Worm (Caenorhabditis elegans) whole organism, young adult: ENCODE measurements around the gene cdh-1.

Experiments used
- C06A6.2 ChIP-seq: fragments of 200-800 bp; sonication (Bioruptor generic); conservative IDR thresholded peaks from 2 replicates; pipeline ENCODE4 v1.3.6; 2022; ENCODE audit warnings: missing genetic modification characterization, missing compliant biosample characterization
- C17E4.6 ChIP-seq: fragments of 200-800 bp; sonication (Bioruptor generic); IDR thresholded peaks from 2 replicates; pipeline ENCODE4 v1.3.6; 2022; ENCODE audit warnings: missing genetic modification reagents, missing genetic modification characterization, missing compliant biosample characterization
- D2030.7 ChIP-seq: fragments of 200-800 bp; sonication (Bioruptor generic); IDR thresholded peaks from 2 replicates; pipeline ENCODE4 v1.3.6; 2022; ENCODE audit warnings: missing genetic modification reagents, missing genetic modification characterization, missing compliant biosample characterization
- F10E7.11 ChIP-seq: sonication (generic microtip); optimal IDR thresholded peaks from 2 replicates; lab custom pipeline; 2017; ENCODE audit warnings: mild to moderate bottlenecking, missing genetic modification characterization, moderate library complexity, missing compliant biosample characterization
- F23B12.7 ChIP-seq: sonication (generic microtip); optimal IDR thresholded peaks from 2 replicates; lab custom pipeline; 2017; ENCODE audit warnings: missing genetic modification characterization, mild to moderate bottlenecking, missing compliant biosample characterization, antibody characterized with exemption, moderate library complexity; ENCODE audit not compliant: insufficient read depth
- F57C9.4 ChIP-seq: sonication (generic microtip); optimal IDR thresholded peaks from 2 replicates; lab custom pipeline; 2017; ENCODE audit warnings: mild to moderate bottlenecking, missing genetic modification characterization, missing compliant biosample characterization
- Y56A3A.18 ChIP-seq: fragments of 200-800 bp; sonication (Bioruptor generic); IDR thresholded peaks from 2 replicates; pipeline ENCODE4 v1.3.6; 2022; ENCODE audit warnings: missing genetic modification reagents, missing genetic modification characterization, missing compliant biosample characterization
- Y67H2A.10 ChIP-seq: fragments of 200-800 bp; sonication (Bioruptor generic); conservative IDR thresholded peaks from 2 replicates; pipeline ENCODE4 v1.3.6; 2022; ENCODE audit warnings: missing genetic modification reagents, missing genetic modification characterization, missing compliant biosample characterization
- Y79H2A.3 ChIP-seq: fragments of 200-800 bp; sonication (Bioruptor generic); conservative IDR thresholded peaks from 2 replicates; pipeline ENCODE4 v1.3.6; 2022; ENCODE audit warnings: missing genetic modification reagents, missing genetic modification characterization, missing compliant biosample characterization
- atf-7 ChIP-seq: sonication (generic microtip); optimal IDR thresholded peaks from 2 replicates; lab custom pipeline; 2017; ENCODE audit warnings: mild to moderate bottlenecking, missing genetic modification characterization, missing compliant biosample characterization
- attf-5 ChIP-seq: fragments of 200-800 bp; sonication (Bioruptor generic); optimal IDR thresholded peaks from 2 replicates; lab custom pipeline; 2018; ENCODE audit warnings: mild to moderate bottlenecking, missing genetic modification characterization, missing compliant biosample characterization
- attf-6 ChIP-seq: fragments of 200-800 bp; sonication (Bioruptor generic); IDR thresholded peaks from 2 replicates; pipeline ENCODE4 v1.3.6; 2022; ENCODE audit warnings: missing genetic modification reagents, missing genetic modification characterization, missing compliant biosample characterization
- bed-1 ChIP-seq: fragments of 200-800 bp; sonication (Bioruptor generic); IDR thresholded peaks from 2 replicates; pipeline ENCODE4 v1.3.6; 2022; ENCODE audit warnings: missing genetic modification reagents, missing genetic modification characterization, missing compliant biosample characterization
- bed-2 ChIP-seq: fragments of 200-800 bp; sonication (Bioruptor generic); IDR thresholded peaks from 2 replicates; pipeline ENCODE4 v1.3.6; 2022; ENCODE audit warnings: missing genetic modification reagents, missing genetic modification characterization, missing compliant biosample characterization
- cebp-1 ChIP-seq, 2 experiments: fragments of 200-800 bp in 1 of 2; sonication (Bioruptor generic) in 1 of 2; sonication (generic microtip) in 1 of 2; IDR thresholded peaks in 1 of 2; optimal IDR thresholded peaks in 1 of 2; 2 replicates each; pipeline versions ENCODE4 v1.3.6 to Lab custom; 2017 to 2022; ENCODE audit warnings: missing compliant biosample characterization in 2 of 2, missing genetic modification characterization in 2 of 2, mild to moderate bottlenecking in 1 of 2, missing genetic modification reagents in 1 of 2, moderate library complexity in 1 of 2
- dox-1 ChIP-seq: fragments of 200-800 bp; sonication (Bioruptor generic); IDR thresholded peaks from 2 replicates; pipeline ENCODE4 v1.3.6; 2022; ENCODE audit warnings: missing genetic modification reagents, missing genetic modification characterization, missing compliant biosample characterization
- egl-18 ChIP-seq: fragments of 200-800 bp; sonication (Bioruptor generic); IDR thresholded peaks from 2 replicates; pipeline ENCODE4 v1.3.6; 2022; ENCODE audit warnings: missing genetic modification reagents, missing genetic modification characterization, missing compliant biosample characterization
- hlh-12 ChIP-seq: sonication (generic microtip); optimal IDR thresholded peaks from 2 replicates; lab custom pipeline; 2016; ENCODE audit warnings: missing genetic modification characterization, missing compliant biosample characterization
- hmg-20 ChIP-seq: fragments of 200-800 bp; sonication (Bioruptor generic); IDR thresholded peaks from 2 replicates; pipeline ENCODE4 v1.3.6; 2022; ENCODE audit warnings: missing genetic modification reagents, missing genetic modification characterization, missing compliant biosample characterization
- hrde-1 ChIP-seq: sonication (generic microtip); optimal IDR thresholded peaks from 2 replicates; lab custom pipeline; 2016; ENCODE audit warnings: missing genetic modification characterization, mild to moderate bottlenecking, missing compliant biosample characterization, moderate library complexity, missing genotype, missing genetic modification reagents, borderline replicate concordance
- let-526 ChIP-seq: fragments of 200-800 bp; sonication (Bioruptor generic); IDR thresholded peaks from 2 replicates; pipeline ENCODE4 v1.3.6; 2022; ENCODE audit warnings: missing genetic modification reagents, missing genetic modification characterization, missing compliant biosample characterization
- let-607 ChIP-seq, 2 experiments: fragments of 200-800 bp in 1 of 2; sonication (Bioruptor generic) in 1 of 2; sonication (generic microtip) in 1 of 2; optimal IDR thresholded peaks; 2 replicates each; lab custom pipeline; 2016 to 2018; ENCODE audit warnings: mild to moderate bottlenecking in 2 of 2, missing compliant biosample characterization in 2 of 2, missing genetic modification characterization in 2 of 2, moderate library complexity in 2 of 2, missing genotype in 1 of 2
- lin-26 ChIP-seq: fragments of 200-800 bp; sonication (Bioruptor generic); IDR thresholded peaks from 2 replicates; pipeline ENCODE4 v1.3.6; 2022; ENCODE audit warnings: missing genetic modification reagents, missing genetic modification characterization, missing compliant biosample characterization
- lin-40 ChIP-seq: sonication (generic microtip); optimal IDR thresholded peaks from 2 replicates; lab custom pipeline; 2016; ENCODE audit warnings: missing genetic modification characterization, mild to moderate bottlenecking, missing compliant biosample characterization, missing genotype, missing genetic modification reagents
- lsl-1 ChIP-seq: fragments of 200-800 bp; sonication (Bioruptor generic); optimal IDR thresholded peaks from 2 replicates; lab custom pipeline; 2018; ENCODE audit warnings: mild to moderate bottlenecking, missing genetic modification characterization, moderate library complexity, missing compliant biosample characterization
- lsy-27 ChIP-seq: sonication (generic microtip); optimal IDR thresholded peaks from 2 replicates; lab custom pipeline; 2017; ENCODE audit warnings: missing genetic modification characterization, mild to moderate bottlenecking, missing compliant biosample characterization, antibody characterized with exemption, missing genotype, borderline replicate concordance; ENCODE audit not compliant: insufficient read depth
- mcd-1 ChIP-seq: fragments of 200-800 bp; sonication (Bioruptor generic); IDR thresholded peaks from 2 replicates; pipeline ENCODE4 v1.3.6; 2022; ENCODE audit warnings: missing genetic modification reagents, missing genetic modification characterization, missing compliant biosample characterization
- nfya-2 ChIP-seq: fragments of 200-800 bp; sonication (Bioruptor generic); IDR thresholded peaks from 2 replicates; pipeline ENCODE4 v1.3.6; 2022; ENCODE audit warnings: missing genetic modification reagents, missing genetic modification characterization, missing compliant biosample characterization
- nhr-80 ChIP-seq: sonication (generic microtip); optimal IDR thresholded peaks from 2 replicates; lab custom pipeline; 2016; ENCODE audit warnings: missing genetic modification characterization, missing compliant biosample characterization
- nhr-90 ChIP-seq: sonication (generic microtip); optimal IDR thresholded peaks from 2 replicates; lab custom pipeline; 2016; ENCODE audit warnings: missing genotype, mild to moderate bottlenecking, missing genetic modification characterization, missing compliant biosample characterization
- pha-4 ChIP-seq: fragments of 150-350 bp; sonication (generic microtip); optimal IDR thresholded peaks from 2 replicates; lab custom pipeline; 2014; ENCODE audit warnings: missing biosample characterization, missing genetic modification reagents, missing genetic modification characterization
- sdz-38 ChIP-seq: sonication (generic microtip); optimal IDR thresholded peaks from 2 replicates; lab custom pipeline; 2016; ENCODE audit warnings: missing genotype, missing genetic modification characterization, missing compliant biosample characterization
- snpc-3.4 ChIP-seq: sonication (generic microtip); optimal IDR thresholded peaks from 2 replicates; lab custom pipeline; 2017; ENCODE audit warnings: missing genetic modification characterization, mild to moderate bottlenecking, missing compliant biosample characterization, antibody characterized with exemption, moderate library complexity, missing genotype, missing genetic modification reagents
- sptf-2 ChIP-seq: fragments of 200-800 bp; sonication (Bioruptor generic); optimal IDR thresholded peaks from 2 replicates; lab custom pipeline; 2018; ENCODE audit warnings: mild to moderate bottlenecking, missing genetic modification characterization, missing compliant biosample characterization
- tbp1 ChIP-seq: fragments of 200-800 bp; sonication (Bioruptor generic); optimal IDR thresholded peaks from 2 replicates; lab custom pipeline; 2018; ENCODE audit warnings: mild to moderate bottlenecking, missing genetic modification characterization, missing compliant biosample characterization
- tbx-9 ChIP-seq: sonication (generic microtip); optimal IDR thresholded peaks from 2 replicates; lab custom pipeline; 2016; ENCODE audit warnings: borderline replicate concordance, missing genetic modification characterization, inconsistent platforms, missing compliant biosample characterization
- tlf-1 ChIP-seq: fragments of 200-800 bp; sonication (Bioruptor generic); optimal IDR thresholded peaks from 2 replicates; lab custom pipeline; 2018; ENCODE audit warnings: mild to moderate bottlenecking, missing genetic modification characterization, missing compliant biosample characterization
- unc-62 ChIP-seq: fragments of 150-350 bp; optimal IDR thresholded peaks from 2 replicates; lab custom pipeline; 2014; ENCODE audit warnings: missing biosample characterization, missing genetic modification reagents, missing genetic modification characterization

The cdh-1 gene

ce11 chrIII:2948310-2948961 lies 37.7 kb downstream of the cdh-1 start:
- no peak for TF ChIP-seq cebp-1 (GFP tag; IDR thresholded peaks at IDR 0.05; lab: Robert Waterston, UW)
- peak; percentile 84 for TF ChIP-seq cebp-1 (tag; optimal IDR thresholded peaks at IDR 0.05; lab: Kevin White, UChicago)
- TF ChIP-seq pha-4 (tag; lab: Kevin White, UChicago): no peak
- no peak for TF ChIP-seq nfya-2 (GFP tag; lab: Robert Waterston, UW)
- no peak for TF ChIP-seq hrde-1 (tag; lab: Kevin White, UChicago)
- no peak for TF ChIP-seq Y67H2A.10 (GFP tag; lab: Robert Waterston, UW)
- TF ChIP-seq lsy-27 (tag; lab: Kevin White, UChicago): no peak
- peak; percentile 11 for TF ChIP-seq tlf-1 (GFP tag; lab: Kevin White, UChicago)
- TF ChIP-seq C17E4.6: no peak
- peak; percentile 30 for TF ChIP-seq lin-40 (tag; lab: Kevin White, UChicago)
- no peak for TF ChIP-seq hmg-20 (GFP tag; lab: Robert Waterston, UW)
- no peak for TF ChIP-seq C06A6.2 (GFP tag; lab: Robert Waterston, UW)
- TF ChIP-seq attf-5 (GFP tag; lab: Kevin White, UChicago): peak; percentile 25
- TF ChIP-seq atf-7 (tag; lab: Kevin White, UChicago): peak; percentile 95
- TF ChIP-seq let-607 (tag; optimal IDR thresholded peaks at IDR 0.05; lab: Kevin White, UChicago): peak in 1 of 2 experiments; percentile 26
- no peak for TF ChIP-seq hlh-12 (tag; lab: Kevin White, UChicago)
- TF ChIP-seq egl-18 (GFP tag; lab: Robert Waterston, UW): no peak
- TF ChIP-seq nhr-90 (tag; lab: Kevin White, UChicago): peak; percentile 3
- TF ChIP-seq F10E7.11 (tag; lab: Kevin White, UChicago): no peak
- no peak for TF ChIP-seq attf-6 (GFP tag; lab: Robert Waterston, UW)
- no peak for TF ChIP-seq sptf-2 (GFP tag; lab: Kevin White, UChicago)
- no peak for TF ChIP-seq bed-2 (GFP tag; lab: Robert Waterston, UW)
- no peak for TF ChIP-seq let-526 (GFP tag; lab: Robert Waterston, UW)
- peak; percentile 82 for TF ChIP-seq nhr-80 (tag; lab: Kevin White, UChicago)
- TF ChIP-seq sdz-38 (tag; lab: Kevin White, UChicago): no peak
- no peak for TF ChIP-seq snpc-3.4 (tag; lab: Kevin White, UChicago)
- TF ChIP-seq tbp1: peak; percentile 20
- no peak for TF ChIP-seq D2030.7 (GFP tag; lab: Robert Waterston, UW)
- TF ChIP-seq lin-26: no peak
- TF ChIP-seq bed-1 (GFP tag; lab: Robert Waterston, UW): no peak
- no peak for TF ChIP-seq Y79H2A.3 (GFP tag; lab: Robert Waterston, UW)
- no peak for TF ChIP-seq F57C9.4 (tag; lab: Kevin White, UChicago)
- TF ChIP-seq mcd-1 (GFP tag; lab: Robert Waterston, UW): 0 out of 2 replicates have a peak, but pooled peaks have one; percentile 25
- TF ChIP-seq F23B12.7 (tag; lab: Kevin White, UChicago): no peak
- TF ChIP-seq tbx-9 (tag; lab: Kevin White, UChicago): no peak
- TF ChIP-seq Y56A3A.18 (GFP tag; lab: Robert Waterston, UW): no peak
- no peak for TF ChIP-seq lsl-1
- peak; percentile 61; the same call in 1 of the 2 replicates for TF ChIP-seq dox-1 (GFP tag; lab: Robert Waterston, UW)
- TF ChIP-seq unc-62 (GFP tag; lab: Kevin White, UChicago): no peak
